1 fruit fly cellular context compared by ENCODE assay signal in the genomic region with DNA sequence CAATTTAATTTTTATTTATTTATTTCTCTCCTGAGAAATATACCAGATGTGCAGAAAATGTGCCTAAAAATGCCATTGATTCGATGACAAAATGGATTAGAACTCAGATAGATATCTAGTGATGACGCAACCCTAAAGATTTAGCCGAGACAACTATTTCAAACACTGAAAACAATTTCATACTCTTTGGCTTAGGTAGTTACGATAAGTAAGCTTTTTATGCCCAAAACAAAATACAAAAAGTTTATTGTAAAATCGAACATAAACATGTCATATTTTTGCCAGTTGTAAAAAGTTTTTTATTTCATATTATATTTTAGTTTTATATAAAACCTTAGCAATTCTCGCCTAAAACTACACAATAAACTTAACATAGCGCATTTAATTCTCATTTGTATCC.
TF ChIP-seq lines count a peak whose summit lies in the region.

A gene (minus strand): TSS at position 54 of the 400 bp plus-strand sequence.

TF ChIP-seq in whole organism, embryonic, 481 proteins besides CTCF, POLR2A, EP300 and RAD21 (continued from another document and continues in another):
- TF ChIP-seq CG8478 (optimal IDR thresholded peaks at IDR 0.05; lab: Kevin White, UChicago) (no peak), btn (GFP tag; optimal IDR thresholded peaks at IDR 0.05; lab: Kevin White, UChicago) (no peak), CG2199 (GFP tag; IDR thresholded peaks at IDR 0.05; lab: Robert Waterston, UW) (no peak), CG11695 (GFP tag; IDR thresholded peaks at IDR 0.05; lab: Robert Waterston, UW) (peak; percentile 12; the same call in 1 of the 3 replicates), hbn (GFP tag; IDR thresholded peaks at IDR 0.05; lab: Robert Waterston, UW; ENCODE audit: partially characterized antibody) (no peak; the same call in 1 of the 2 replicates), Taf1 (GFP tag; IDR thresholded peaks at IDR 0.05; lab: Robert Waterston, UW) (no peak), CG3065 (GFP tag; optimal IDR thresholded peaks at IDR 0.05; lab: Kevin White, UChicago) (peak; percentile 2), Dek (tag; optimal IDR thresholded peaks at IDR 0.05; lab: Kevin White, UChicago) (peak; percentile 54), Hmr (GFP tag; optimal IDR thresholded peaks at IDR 0.05; lab: Kevin White, UChicago) (peak; percentile 61), CG4820 (GFP tag; optimal IDR thresholded peaks at IDR 0.05; lab: Kevin White, UChicago) (peak; percentile 7), run (tag; optimal IDR thresholded peaks at IDR 0.05; lab: Kevin White, UChicago) (no peak), ci (GFP tag; IDR thresholded peaks at IDR 0.05; lab: Robert Waterston, UW) (peak; percentile 59; the same call in 2 of the 3 replicates), odd (GFP tag; optimal IDR thresholded peaks at IDR 0.05; lab: Kevin White, UChicago) (no peak), zf30C (GFP tag; optimal IDR thresholded peaks at IDR 0.05; lab: Kevin White, UChicago) (peak; percentile 96), CG15269 (tag; optimal IDR thresholded peaks at IDR 0.05; lab: Kevin White, UChicago) (peak; percentile 48), pzg (GFP tag; optimal IDR thresholded peaks at IDR 0.05; lab: Kevin White, UChicago) (peak; percentile 82), sim (GFP tag; IDR thresholded peaks at IDR 0.05; lab: Robert Waterston, UW) (no peak), CG4328 (GFP tag; optimal IDR thresholded peaks at IDR 0.05; lab: Kevin White, UChicago) (no peak), ro (GFP tag; IDR thresholded peaks at IDR 0.05; lab: Robert Waterston, UW) (no peak), CG7987 (GFP tag; optimal IDR thresholded peaks at IDR 0.05; lab: Kevin White, UChicago) (no peak), CG12219 (GFP tag; optimal IDR thresholded peaks at IDR 0.05; lab: Kevin White, UChicago) (no peak), unc-4 (GFP tag; IDR thresholded peaks at IDR 0.05; lab: Robert Waterston, UW; ENCODE audit: partially characterized antibody) (no peak), CG8281 (tag; optimal IDR thresholded peaks at IDR 0.05; lab: Kevin White, UChicago) (no peak), bsh (GFP tag; optimal IDR thresholded peaks at IDR 0.05; lab: Kevin White, UChicago) (peak in 1 of 2 experiments; percentile 36), gsb (GFP tag; IDR thresholded peaks at IDR 0.05; lab: Robert Waterston, UW) (no peak), CG1024 (GFP tag; IDR thresholded peaks at IDR 0.05; lab: Robert Waterston, UW) (no peak), slou (GFP tag; optimal IDR thresholded peaks at IDR 0.05; lab: Kevin White, UChicago) (no peak), CG10321 (GFP tag; IDR thresholded peaks at IDR 0.05; lab: Robert Waterston, UW) (no peak), CG2129 (GFP tag; IDR thresholded peaks at IDR 0.05; lab: Robert Waterston, UW; ENCODE audit: partially characterized antibody) (no peak), Fer2 (tag; optimal IDR thresholded peaks at IDR 0.05; lab: Kevin White, UChicago) (no peak), Camta (GFP tag; optimal IDR thresholded peaks at IDR 0.05; lab: Kevin White, UChicago) (no peak), Kr (GFP tag; optimal IDR thresholded peaks at IDR 0.05; lab: Kevin White, UChicago) (no peak), CG16863 (GFP tag; optimal IDR thresholded peaks at IDR 0.05; lab: Kevin White, UChicago) (no peak), Hr78 (GFP tag; optimal IDR thresholded peaks at IDR 0.05; lab: Kevin White, UChicago) (no peak), fd96Cb (tag; optimal IDR thresholded peaks at IDR 0.05; lab: Kevin White, UChicago) (peak; percentile 10), CrebB (tag; optimal IDR thresholded peaks at IDR 0.05; lab: Kevin White, UChicago) (no peak), CG8924 (tag; optimal IDR thresholded peaks at IDR 0.05; lab: Kevin White, UChicago) (peak; percentile 42), Jarid2 (GFP tag; optimal IDR thresholded peaks at IDR 0.05; lab: Kevin White, UChicago) (no peak), CG34224 (GFP tag; IDR thresholded peaks at IDR 0.05; lab: Robert Waterston, UW; ENCODE audit: partially characterized antibody) (no peak), CG9797 (GFP tag; optimal IDR thresholded peaks at IDR 0.05; lab: Kevin White, UChicago) (peak; percentile 63), kay (GFP tag; optimal IDR thresholded peaks at IDR 0.05; lab: Kevin White, UChicago) (no peak), eve (GFP tag; optimal IDR thresholded peaks at IDR 0.05; lab: Kevin White, UChicago) (no peak), CG15696 (tag; optimal IDR thresholded peaks at IDR 0.05; lab: Kevin White, UChicago) (peak; percentile 17), CG33557 (GFP tag; optimal IDR thresholded peaks at IDR 0.05; lab: Kevin White, UChicago) (no peak), tup (GFP tag; optimal IDR thresholded peaks at IDR 0.05; lab: Kevin White, UChicago) (no peak), CG7556 (GFP tag; optimal IDR thresholded peaks at IDR 0.05; lab: Kevin White, UChicago) (peak; percentile 20), CG8290 (GFP tag; optimal IDR thresholded peaks at IDR 0.05; lab: Kevin White, UChicago) (peak; percentile 5), CG8290 (tag; optimal IDR thresholded peaks at IDR 0.05; lab: Kevin White, UChicago) (peak in 1 of 2 experiments; percentile 70), CG10462 (GFP tag; optimal IDR thresholded peaks at IDR 0.05; lab: Kevin White, UChicago) (no peak), ken (GFP tag; IDR thresholded peaks at IDR 0.05; lab: Robert Waterston, UW) (peak; percentile 48; the same call in 1 of the 3 replicates), ab (GFP tag; optimal IDR thresholded peaks at IDR 0.05; lab: Kevin White, UChicago) (no peak), pita (GFP tag; optimal IDR thresholded peaks at IDR 0.05; lab: Kevin White, UChicago) (peak; percentile 86), usp (GFP tag; optimal IDR thresholded peaks at IDR 0.05; lab: Kevin White, UChicago) (no peak), ara (GFP tag; IDR thresholded peaks at IDR 0.05; lab: Robert Waterston, UW) (no peak), nerfin-2 (GFP tag; IDR thresholded peaks at IDR 0.05; lab: Robert Waterston, UW; ENCODE audit: partially characterized antibody) (no peak), otp (GFP tag; IDR thresholded peaks at IDR 0.05; lab: Robert Waterston, UW) (no peak), cwo (GFP tag; optimal IDR thresholded peaks at IDR 0.05; lab: Kevin White, UChicago) (no peak), mld (GFP tag; IDR thresholded peaks at IDR 0.05; lab: Robert Waterston, UW; ENCODE audit: partially characterized antibody) (no peak), Hey (tag; optimal IDR thresholded peaks at IDR 0.05; lab: Kevin White, UChicago) (no peak), ftz-f1 (GFP tag; optimal IDR thresholded peaks at IDR 0.05; lab: Kevin White, UChicago) (peak; percentile 49), CG17361 (GFP tag; IDR thresholded peaks at IDR 0.05; lab: Robert Waterston, UW) (peak; percentile 48; the same call in 1 of the 3 replicates), CG42726 (GFP tag; IDR thresholded peaks at IDR 0.05; lab: Robert Waterston, UW; ENCODE audit: partially characterized antibody) (no peak), trem (tag; optimal IDR thresholded peaks at IDR 0.05; lab: Kevin White, UChicago) (peak; percentile 46), tna (GFP tag; IDR thresholded peaks at IDR 0.05; lab: Robert Waterston, UW; ENCODE audit: partially characterized antibody) (no peak), E2f2 (GFP tag; IDR thresholded peaks at IDR 0.05; lab: Robert Waterston, UW) (peak; percentile 37; the same call in 1 of the 2 replicates), CG17802 (tag; optimal IDR thresholded peaks at IDR 0.05; lab: Kevin White, UChicago) (no peak), CG31388 (GFP tag; optimal IDR thresholded peaks at IDR 0.05; lab: Kevin White, UChicago) (no peak), row (GFP tag; IDR thresholded peaks at IDR 0.05; lab: Robert Waterston, UW) (peak; percentile 74), CG17328 (GFP tag; IDR thresholded peaks at IDR 0.05; lab: Robert Waterston, UW) (no peak), Lim3 (GFP tag; IDR thresholded peaks at IDR 0.05; lab: Robert Waterston, UW) (no peak), her (GFP tag; optimal IDR thresholded peaks at IDR 0.05; lab: Kevin White, UChicago) (no peak), p53 (GFP tag; optimal IDR thresholded peaks at IDR 0.05; lab: Kevin White, UChicago) (no peak), CG16779 (GFP tag; IDR thresholded peaks at IDR 0.05; lab: Robert Waterston, UW) (no peak), pho (GFP tag; optimal IDR thresholded peaks at IDR 0.05; lab: Kevin White, UChicago) (peak; percentile 20), prd (optimal IDR thresholded peaks at IDR 0.05; lab: Kevin White, UChicago) (no peak), prd (GFP tag; IDR thresholded peaks at IDR 0.05; lab: Robert Waterston, UW) (peak; percentile 41; the same call in 1 of the 3 replicates), CG13296 (GFP tag; optimal IDR thresholded peaks at IDR 0.05; lab: Kevin White, UChicago) (peak; percentile 9), CG6175 (GFP tag; IDR thresholded peaks at IDR 0.05; lab: Robert Waterston, UW) (no peak), Poxn (GFP tag; IDR thresholded peaks at IDR 0.05; lab: Robert Waterston, UW) (no peak), bcd (GFP tag; optimal IDR thresholded peaks at IDR 0.05; lab: Kevin White, UChicago) (no peak), C15 (GFP tag; IDR thresholded peaks at IDR 0.05; lab: Robert Waterston, UW) (no peak), CG1792 (GFP tag; optimal IDR thresholded peaks at IDR 0.05; lab: Kevin White, UChicago) (no peak), NC2β (GFP tag; optimal IDR thresholded peaks at IDR 0.05; lab: Kevin White, UChicago) (no peak), Myb (GFP tag; optimal IDR thresholded peaks at IDR 0.05; lab: Kevin White, UChicago) (peak; percentile 9), fd64A (GFP tag; optimal IDR thresholded peaks at IDR 0.05; lab: Kevin White, UChicago) (no peak), CG12769 (tag; optimal IDR thresholded peaks at IDR 0.05; lab: Kevin White, UChicago) (peak; percentile 41), Fer3 (tag; optimal IDR thresholded peaks at IDR 0.05; lab: Kevin White, UChicago) (peak; percentile 26), unpg (GFP tag; optimal IDR thresholded peaks at IDR 0.05; lab: Kevin White, UChicago) (peak; percentile 48), sd (tag; optimal IDR thresholded peaks at IDR 0.05; lab: Kevin White, UChicago) (peak; percentile 33), ERR (GFP tag; optimal IDR thresholded peaks at IDR 0.05; lab: Kevin White, UChicago) (no peak), ttk (GFP tag; IDR thresholded peaks at IDR 0.05; lab: Robert Waterston, UW) (0 out of 2 replicates have a peak, but pooled peaks have one; percentile 13), Side (GFP tag; optimal IDR thresholded peaks at IDR 0.05; lab: Kevin White, UChicago) (no peak), CG18599 (GFP tag; optimal IDR thresholded peaks at IDR 0.05; lab: Kevin White, UChicago) (peak; percentile 15), schlank (tag; optimal IDR thresholded peaks at IDR 0.05; lab: Kevin White, UChicago) (no peak), hth (optimal IDR thresholded peaks at IDR 0.05; lab: Kevin White, UChicago) (no peak), cato (GFP tag; optimal IDR thresholded peaks at IDR 0.05; lab: Kevin White, UChicago; ENCODE audit: borderline replicate concordance) (no peak), tap (tag; optimal IDR thresholded peaks at IDR 0.05; lab: Kevin White, UChicago) (no peak), dm (GFP tag; optimal IDR thresholded peaks at IDR 0.05; lab: Kevin White, UChicago) (no peak), Neu2 (GFP tag; optimal IDR thresholded peaks at IDR 0.05; lab: Kevin White, UChicago; ENCODE audit: borderline replicate concordance) (no peak), BEAF-32 (GFP tag; optimal IDR thresholded peaks at IDR 0.05; lab: Kevin White, UChicago) (peak; percentile 35), jumu (GFP tag; optimal IDR thresholded peaks at IDR 0.05; lab: Kevin White, UChicago) (no peak), CG13894 (tag; optimal IDR thresholded peaks at IDR 0.05; lab: Kevin White, UChicago) (peak; percentile 62), CG1233 (GFP tag; optimal IDR thresholded peaks at IDR 0.05; lab: Kevin White, UChicago) (peak; percentile 16), Sox102F (GFP tag; optimal IDR thresholded peaks at IDR 0.05; lab: Kevin White, UChicago) (peak; percentile 53), pnt (GFP tag; optimal IDR thresholded peaks at IDR 0.05; lab: Kevin White, UChicago) (no peak), B-H1 (GFP tag; IDR thresholded peaks at IDR 0.05; lab: Robert Waterston, UW) (no peak), CG6654 (GFP tag; optimal IDR thresholded peaks at IDR 0.05; lab: Kevin White, UChicago) (no peak), Blimp-1 (GFP tag; optimal IDR thresholded peaks at IDR 0.05; lab: Kevin White, UChicago) (peak; percentile 24), nmo (GFP tag; optimal IDR thresholded peaks at IDR 0.05; lab: Kevin White, UChicago) (peak; percentile 41), Xrp1 (GFP tag; IDR thresholded peaks at IDR 0.05; lab: Robert Waterston, UW) (peak; percentile 50), CG13287 (GFP tag; IDR thresholded peaks at IDR 0.05; lab: Robert Waterston, UW; ENCODE audit: partially characterized antibody) (peak; percentile 8; the same call in 1 of the 2 replicates), Dp (GFP tag; optimal IDR thresholded peaks at IDR 0.05; lab: Kevin White, UChicago) (peak; percentile 11), CG9817 (tag; optimal IDR thresholded peaks at IDR 0.05; lab: Kevin White, UChicago) (no peak), CG15011 (GFP tag; optimal IDR thresholded peaks at IDR 0.05; lab: Kevin White, UChicago) (no peak), CG18619 (GFP tag; optimal IDR thresholded peaks at IDR 0.05; lab: Kevin White, UChicago) (peak; percentile 21), gro (GFP tag; optimal IDR thresholded peaks at IDR 0.05; lab: Kevin White, UChicago) (peak; percentile 44), Nf-YA (GFP tag; IDR thresholded peaks at IDR 0.05; lab: Robert Waterston, UW) (no peak), da (GFP tag; optimal IDR thresholded peaks at IDR 0.05; lab: Kevin White, UChicago) (no peak), CG13424 (tag; optimal IDR thresholded peaks at IDR 0.05; lab: Kevin White, UChicago) (peak; percentile 39), Atf6 (GFP tag; IDR thresholded peaks at IDR 0.05; lab: Robert Waterston, UW) (no peak), CG10979 (tag; optimal IDR thresholded peaks at IDR 0.05; lab: Kevin White, UChicago) (peak; percentile 16), ATbp (GFP tag; optimal IDR thresholded peaks at IDR 0.05; lab: Kevin White, UChicago) (no peak), hkb (optimal IDR thresholded peaks at IDR 0.05; lab: Kevin White, UChicago) (no peak), hkb (GFP tag; IDR thresholded peaks at IDR 0.05; lab: Robert Waterston, UW) (peak; percentile 49; the same call in 1 of the 2 replicates), CG10565 (GFP tag; optimal IDR thresholded peaks at IDR 0.05; lab: Kevin White, UChicago) (no peak), danr (GFP tag; IDR thresholded peaks at IDR 0.05; lab: Robert Waterston, UW) (no peak), Bdp1 (GFP tag; optimal IDR thresholded peaks at IDR 0.05; lab: Kevin White, UChicago) (no peak), CG34376 (GFP tag; optimal IDR thresholded peaks at IDR 0.05; lab: Kevin White, UChicago) (no peak), CG7786 (GFP tag; optimal IDR thresholded peaks at IDR 0.05; lab: Kevin White, UChicago) (peak; percentile 4)
